Fruit fly (Drosophila melanogaster) whole organism, pupa: ENCODE measurements around the gene SdhBL.

ENCODE experiments used
- CG13204 ChIP-seq: fragments of 200-800 bp; sonication (Bioruptor generic); optimal IDR thresholded peaks from 2 replicates; lab custom pipeline; 2018; ENCODE audit warnings: missing biosample characterization, mild to moderate bottlenecking, missing genetic modification characterization, moderate library complexity
- CG14655 ChIP-seq: fragments of 200-800 bp; sonication (Bioruptor generic); optimal IDR thresholded peaks from 3 replicates; lab custom pipeline; 2017; ENCODE audit warnings: mild to moderate bottlenecking, missing biosample characterization, missing genetic modification reagents, missing genetic modification characterization
- CG15710 ChIP-seq: fragments of 200-800 bp; sonication (Bioruptor generic); optimal IDR thresholded peaks from 2 replicates; lab custom pipeline; 2018; ENCODE audit warnings: missing biosample characterization, mild to moderate bottlenecking, missing genetic modification characterization, moderate library complexity
- CG17806 ChIP-seq: fragments of 200-800 bp; sonication (Bioruptor generic); optimal IDR thresholded peaks from 2 replicates; lab custom pipeline; 2018; ENCODE audit warnings: missing biosample characterization, mild to moderate bottlenecking, missing genetic modification characterization, moderate library complexity
- CG34367 ChIP-seq: fragments of 200-800 bp; sonication (Bioruptor generic); optimal IDR thresholded peaks from 2 replicates; lab custom pipeline; 2018; ENCODE audit warnings: missing biosample characterization, mild to moderate bottlenecking, missing genetic modification characterization
- CG8159 ChIP-seq: fragments of 200-800 bp; sonication (Bioruptor generic); optimal IDR thresholded peaks from 3 replicates; lab custom pipeline; 2018; ENCODE audit warnings: missing biosample characterization, mild to moderate bottlenecking, missing genetic modification characterization, moderate library complexity
- CG8301 ChIP-seq: fragments of 200-800 bp; sonication (Bioruptor generic); optimal IDR thresholded peaks from 2 replicates; lab custom pipeline; 2018; ENCODE audit warnings: missing biosample characterization, mild to moderate bottlenecking, missing genetic modification characterization
- EcR ChIP-seq: fragments of 200-800 bp; sonication (Bioruptor generic); optimal IDR thresholded peaks from 3 replicates; lab custom pipeline; 2019; ENCODE audit warnings: missing biosample characterization, missing genetic modification characterization, mild to moderate bottlenecking, moderate library complexity, missing genetic modification reagents
- Snoo ChIP-seq: fragments of 200-800 bp; sonication (Bioruptor generic); optimal IDR thresholded peaks from 3 replicates; lab custom pipeline; 2017; ENCODE audit warnings: missing biosample characterization, mild to moderate bottlenecking, missing genetic modification characterization, inconsistent platforms
- fd96Ca ChIP-seq: fragments of 200-800 bp; sonication (Bioruptor generic); IDR thresholded peaks from 3 replicates; pipeline ENCODE4 v1.3.6; 2022; ENCODE audit warnings: missing biosample characterization, missing genetic modification characterization
- gl ChIP-seq: fragments of 200-800 bp; sonication (Bioruptor generic); optimal IDR thresholded peaks from 2 replicates; lab custom pipeline; 2018; ENCODE audit warnings: missing biosample characterization, mild to moderate bottlenecking, missing genetic modification characterization
- rn ChIP-seq: fragments of 200-800 bp; sonication (Bioruptor generic); IDR thresholded peaks from 2 replicates; pipeline ENCODE4 v1.3.6; 2022; ENCODE audit warnings: missing biosample characterization, missing genetic modification characterization

DNA sequence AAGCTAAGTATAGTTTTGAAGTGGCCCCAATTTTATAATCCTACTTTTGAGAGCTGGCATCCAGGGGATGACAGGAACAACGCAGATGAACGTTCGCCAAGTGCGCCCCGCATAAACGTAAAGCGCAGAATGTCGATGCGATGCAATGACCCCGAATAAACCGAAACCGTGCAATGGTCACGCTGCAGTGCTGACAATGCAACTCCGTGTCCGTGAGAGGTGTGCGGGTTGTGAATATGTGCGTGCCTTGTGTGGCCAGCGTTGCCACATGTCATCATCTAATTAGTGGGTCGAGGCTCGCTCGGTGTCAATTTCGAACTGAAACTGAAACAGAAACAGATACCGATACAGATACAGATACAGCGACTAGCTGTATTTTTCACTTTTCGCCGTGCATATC is 26.1 kb upstream of the SdhBL start:
- TF ChIP-seq CG8301 (tag; lab: Kevin White, UChicago) (no peak), CG17806 (tag; lab: Kevin White, UChicago) (no peak), gl (tag; lab: Kevin White, UChicago) (no peak), CG34367 (no peak), CG13204 (GFP tag; lab: Kevin White, UChicago) (no peak), fd96Ca (GFP tag; lab: Robert Waterston, UW) (no peak), EcR (GFP tag; lab: Kevin White, UChicago) (peak; percentile 80), CG15710 (tag; lab: Kevin White, UChicago) (no peak), Snoo (tag; lab: Kevin White, UChicago) (no peak), rn (no peak), CG14655 (no peak), CG8159 (tag; lab: Kevin White, UChicago) (no peak)
